Fruit fly (Drosophila melanogaster) whole organism, adult: ENCODE measurements around the gene alpha-Est5.

Source experiments
- Clk ChIP-seq: fragments of 200-800 bp; sonication (Bioruptor generic); optimal IDR thresholded peaks from 2 replicates; lab custom pipeline; 2017; ENCODE audit warnings: missing biosample characterization, missing genetic modification characterization
- kay ChIP-seq: fragments of 200-800 bp; sonication (Bioruptor generic); peaks from one replicate; lab custom pipeline; 2016; ENCODE audit warnings: missing biosample characterization, missing genetic modification characterization, borderline replicate concordance

dm6 chr3R:7491453-7491853 lies 44.7 kb downstream of the alpha-Est5 start:
- no peak for TF ChIP-seq kay (GFP tag; lab: Kevin White, UChicago)
- no peak for TF ChIP-seq Clk (GFP tag; lab: Kevin White, UChicago)
